Worm (Caenorhabditis elegans) whole organism, L3 larva: ENCODE measurements around the gene lin-31.

Experiments
- ceh-82 ChIP-seq: fragments of 150-350 bp; optimal IDR thresholded peaks from 2 replicates; lab custom pipeline; 2014; ENCODE audit warnings: missing biosample characterization, missing genetic modification characterization
- ceh-9 ChIP-seq: sonication (generic microtip); optimal IDR thresholded peaks from 2 replicates; lab custom pipeline; 2018; ENCODE audit warnings: missing biosample characterization, missing genetic modification characterization
- elt-1 ChIP-seq: fragments of 150-350 bp; optimal IDR thresholded peaks from 2 replicates; lab custom pipeline; 2014; ENCODE audit warnings: missing biosample characterization, missing genetic modification characterization
- elt-3 ChIP-seq, 3 experiments: fragments of 150-350 bp in 1 of 3; sonication (generic microtip) in 2 of 3; optimal IDR thresholded peaks; 2 replicates in 2 of 3; 4 replicates in 1 of 3; lab custom pipeline; 2014 to 2017; ENCODE audit warnings: missing biosample characterization in 3 of 3, missing genetic modification characterization in 3 of 3
- eor-1 ChIP-seq, 2 experiments: fragments of 150-350 bp; optimal IDR thresholded peaks; 2 replicates each; lab custom pipeline; 2014 to 2018; ENCODE audit warnings: missing biosample characterization in 2 of 2, missing genetic modification characterization in 2 of 2
- lin-15B ChIP-seq: fragments of 150-350 bp; optimal IDR thresholded peaks from 2 replicates; lab custom pipeline; 2014; ENCODE audit warnings: missing biosample characterization, missing genetic modification characterization
- nfya-1 ChIP-seq: sonication (generic microtip); optimal IDR thresholded peaks from 2 replicates; lab custom pipeline; 2017; ENCODE audit warnings: missing genetic modification characterization, mild to moderate bottlenecking, missing compliant biosample characterization, antibody characterized with exemption, moderate library complexity; ENCODE audit not compliant: insufficient read depth
- nhr-11 ChIP-seq: fragments of 150-350 bp; optimal IDR thresholded peaks from 2 replicates; lab custom pipeline; 2014; ENCODE audit warnings: missing biosample characterization, missing genetic modification characterization
- pha-4 ChIP-seq: fragments of 150-350 bp; optimal IDR thresholded peaks from 2 replicates; lab custom pipeline; 2014; ENCODE audit warnings: missing biosample characterization, missing genetic modification reagents, missing genetic modification characterization
- skn-1 ChIP-seq: fragments of 150-350 bp; optimal IDR thresholded peaks from 2 replicates; lab custom pipeline; 2014; ENCODE audit warnings: missing biosample characterization, missing genetic modification characterization
- tbx-2 ChIP-seq: sonication (generic microtip); optimal IDR thresholded peaks from 2 replicates; lab custom pipeline; 2016; ENCODE audit warnings: mild to moderate bottlenecking, missing genetic modification characterization, missing compliant biosample characterization
- unc-39 ChIP-seq: sonication (generic microtip); optimal IDR thresholded peaks from 4 replicates; lab custom pipeline; 2017; ENCODE audit warnings: missing biosample characterization, missing genetic modification characterization

DNA sequence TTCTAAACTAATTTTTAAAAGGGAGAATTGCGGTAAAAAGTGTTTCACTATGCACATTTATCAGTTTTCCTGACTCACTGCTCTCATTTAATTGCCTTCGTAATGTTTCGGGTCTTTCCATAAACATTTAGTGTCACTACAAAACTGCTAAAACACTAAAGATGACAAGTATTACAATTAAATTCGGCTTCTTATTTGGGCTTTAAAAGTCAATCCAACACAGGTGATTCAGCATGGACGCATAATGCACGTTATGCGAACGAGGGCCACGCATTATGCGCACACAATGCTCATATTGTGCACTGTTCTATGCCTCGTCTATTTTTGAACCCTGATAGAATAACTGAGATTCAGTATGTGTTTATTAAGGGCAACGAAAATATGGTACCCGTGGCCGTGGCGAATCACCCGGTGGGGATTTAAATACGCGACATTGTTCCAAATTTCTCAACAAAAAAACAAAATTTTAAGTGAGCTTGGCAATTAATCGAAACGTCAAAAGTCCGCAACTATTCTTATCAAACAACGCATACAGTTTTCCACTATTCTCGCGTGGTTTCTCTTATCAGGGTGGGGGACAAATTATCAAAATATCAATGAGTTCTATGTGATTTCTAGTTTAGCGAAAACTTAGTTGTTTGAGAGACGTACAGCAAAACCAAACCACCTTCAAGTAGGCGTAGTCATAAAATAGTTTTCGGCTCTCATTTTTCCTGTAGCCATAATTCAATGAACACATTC lies 7.4 kb downstream of the lin-31 start, which contains the start of gene Y14H12A.2:
- TF ChIP-seq lin-15B (tag; lab: Kevin White, UChicago) (no peak), skn-1 (tag; lab: Kevin White, UChicago) (no peak), elt-3 (tag; optimal IDR thresholded peaks at IDR 0.05; lab: Kevin White, UChicago) (no peak), nhr-11 (tag; lab: Kevin White, UChicago) (no peak), tbx-2 (tag; lab: Kevin White, UChicago) (no peak), ceh-82 (tag; lab: Kevin White, UChicago) (no peak), ceh-9 (tag; lab: Kevin White, UChicago) (no peak), nfya-1 (no peak), unc-39 (tag; lab: Kevin White, UChicago) (no peak), pha-4 (tag; lab: Kevin White, UChicago) (no peak), elt-1 (tag; lab: Kevin White, UChicago) (no peak), eor-1 (tag; optimal IDR thresholded peaks at IDR 0.05; lab: Kevin White, UChicago) (no peak)
